Worm (Caenorhabditis elegans) whole organism, L4 larva: ENCODE measurements around the gene bbs-8.

Source experiments
- ceh-28 ChIP-seq: fragments of 150-350 bp; optimal IDR thresholded peaks from 2 replicates; lab custom pipeline; 2014; ENCODE audit warnings: missing biosample characterization, missing genetic modification reagents, missing genetic modification characterization
- dpl-1 ChIP-seq: fragments of 150-350 bp; optimal IDR thresholded peaks from 2 replicates; lab custom pipeline; 2014; ENCODE audit warnings: missing biosample characterization, missing genetic modification reagents, missing genetic modification characterization
- lin-13 ChIP-seq: fragments of 150-350 bp; optimal IDR thresholded peaks from 2 replicates; lab custom pipeline; 2014; ENCODE audit warnings: missing biosample characterization, missing genetic modification reagents, missing genetic modification characterization
- mxl-3 ChIP-seq: fragments of 200-800 bp; sonication (Bioruptor generic); optimal IDR thresholded peaks from 2 replicates; lab custom pipeline; 2018; ENCODE audit warnings: mild to moderate bottlenecking, missing genetic modification characterization, missing compliant biosample characterization
- nhr-237 ChIP-seq: sonication (generic microtip); optimal IDR thresholded peaks from 2 replicates; lab custom pipeline; 2017; ENCODE audit warnings: missing biosample characterization, missing genetic modification characterization

- no peak for TF ChIP-seq lin-13 (GFP tag; lab: Kevin White, UChicago)
- TF ChIP-seq dpl-1 (GFP tag; lab: Kevin White, UChicago), result no peak
- no peak for TF ChIP-seq mxl-3
- no peak for TF ChIP-seq ceh-28 (tag; lab: Kevin White, UChicago)
- TF ChIP-seq nhr-237 (tag; lab: Kevin White, UChicago), result no peak
Observed at ce11 chrV:6799564-6799963, 34.7 kb upstream of the bbs-8 start, which contains the start of gene dmsr-9.
